Worm (Caenorhabditis elegans) whole organism, dauer: Measurements from ENCODE around the gene C34F6.7.

Experiments
- unc-62 ChIP-seq: sonication (generic microtip); optimal IDR thresholded peaks from 2 replicates; lab custom pipeline; 2017; ENCODE audit warnings: missing biosample characterization, missing genetic modification reagents, missing genetic modification characterization

Gene C34F6.7

DNA sequence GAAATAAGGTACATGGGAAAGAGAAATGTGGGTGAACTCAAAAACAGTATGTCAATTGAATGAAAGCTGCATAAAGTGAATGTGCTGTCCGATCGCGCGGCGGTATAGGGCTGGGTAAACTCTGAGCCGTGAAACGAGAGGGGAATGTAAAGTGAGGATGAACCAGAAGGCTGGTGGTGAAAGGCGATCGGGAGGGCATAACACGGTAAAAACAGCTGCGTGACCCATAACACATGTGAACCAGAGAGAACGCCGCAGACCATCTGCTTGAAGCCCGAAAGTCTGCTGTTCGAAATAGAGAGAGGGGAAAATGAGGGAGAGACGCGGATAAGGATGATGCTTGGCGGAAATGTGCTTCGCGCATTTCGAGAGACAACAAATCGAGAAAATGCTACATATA lies 4.9 kb downstream of the C34F6.7 start:
- no peak for TF ChIP-seq unc-62

DNA sequence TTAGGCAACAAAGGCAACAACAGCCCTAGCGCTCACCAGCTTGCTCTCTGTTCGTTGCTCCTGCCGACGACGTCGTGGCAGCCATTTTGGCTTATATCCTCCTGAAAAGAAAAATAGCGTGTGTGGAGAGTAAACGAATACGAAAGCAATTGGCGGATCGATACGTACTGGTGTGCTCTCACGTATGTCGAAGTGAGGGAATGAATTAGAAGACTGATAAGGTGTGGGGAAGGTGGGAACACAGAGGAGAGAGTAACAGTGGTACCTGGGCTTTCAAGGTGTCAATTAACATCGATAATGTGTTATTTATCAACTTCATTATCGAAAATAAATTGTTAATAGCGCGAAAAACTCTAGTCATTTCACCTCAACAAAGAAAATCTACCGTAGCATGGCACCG lies 6.5 kb downstream of the C34F6.7 start, which contains the start of gene C34F6.5:
TSS of gene C34F6.5 (minus strand) at position 101 of the 400 bp plus-strand sequence.
- TF ChIP-seq unc-62, result no peak

DNA sequence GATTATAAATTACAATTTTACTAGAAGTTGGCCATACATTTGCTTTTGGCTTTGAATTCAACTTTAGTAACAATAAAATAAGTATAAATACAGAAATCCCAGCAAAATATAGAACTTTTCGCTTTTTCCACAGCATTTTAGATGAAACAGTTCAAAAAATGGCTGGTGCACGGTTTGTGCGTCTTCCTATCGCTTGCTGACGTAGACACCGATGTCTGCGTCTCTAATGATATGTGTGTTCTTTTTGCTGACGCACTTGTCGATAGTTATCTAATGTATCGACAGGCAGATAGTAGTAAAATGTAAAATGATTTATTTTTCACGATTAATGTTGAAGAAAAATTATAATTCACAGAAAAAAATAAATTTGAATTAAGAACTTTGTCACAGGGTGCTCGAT lies 8.3 kb downstream of the C34F6.7 start, which contains the start of gene hst-2:
TSS of gene hst-2 (minus strand) at position 203 of the 400 bp plus-strand sequence.
- no peak for TF ChIP-seq unc-62

DNA sequence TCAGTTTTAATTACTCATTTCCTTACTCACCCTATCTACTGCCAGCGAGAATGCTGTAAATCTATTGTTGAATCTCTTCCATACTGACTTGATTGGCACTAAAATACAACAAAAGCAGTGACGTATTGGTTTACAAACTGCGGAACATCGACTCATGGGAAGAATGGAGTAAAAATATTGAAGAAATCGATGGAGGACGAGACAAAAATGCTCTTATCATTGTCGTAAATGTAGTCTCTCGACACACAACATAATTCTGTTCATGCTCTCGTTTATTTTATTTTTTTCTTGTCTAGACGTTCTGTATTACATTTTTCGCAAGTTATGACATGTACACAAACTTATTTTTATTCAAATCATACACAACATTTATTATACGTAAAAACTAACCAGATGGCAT lies 11.5 kb downstream of the C34F6.7 start, which contains the start of gene C34F6.11:
TSS of gene C34F6.11 (minus strand) at position 160 of the 400 bp plus-strand sequence.
- TF ChIP-seq unc-62, result no peak

ce11 chrX:11201165-11201564 lies 14.1 kb downstream of the C34F6.7 start, which contains the start of gene col-179:
col-179 (plus strand) TSS chrX:11201465.
- TF ChIP-seq unc-62, result no peak

DNA sequence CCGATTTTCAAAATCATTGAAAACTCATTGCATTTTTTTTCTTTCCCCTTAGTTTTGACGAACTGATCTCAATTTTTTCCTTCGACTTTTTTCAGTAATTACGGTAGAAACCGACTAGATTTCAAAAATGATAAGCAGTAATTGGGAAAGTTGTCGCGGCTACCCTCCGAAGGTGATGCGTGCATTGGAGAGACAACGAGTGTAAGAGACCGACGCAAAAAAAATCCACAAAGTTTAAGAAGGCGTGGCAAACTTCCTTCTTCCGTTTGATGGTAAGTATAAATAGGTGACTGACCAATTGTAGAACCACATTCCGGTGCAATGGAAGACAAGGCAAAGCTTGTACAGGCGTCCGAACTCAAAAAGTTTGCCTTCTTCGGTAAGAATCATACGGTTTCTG lies 16.1 kb downstream of the C34F6.7 start, which contains the start of gene col-178:
TSS of gene col-178 (plus strand) at position 301 of the 400 bp plus-strand sequence.
- no peak for TF ChIP-seq unc-62

- no peak for TF ChIP-seq unc-62
These were observed 18.5 kb downstream of the C34F6.7 start, which contains the start of gene C34F6.1 for ce11 chrX:11196741-11197140. C34F6.1 (minus strand) TSS chrX:11196841.

DNA sequence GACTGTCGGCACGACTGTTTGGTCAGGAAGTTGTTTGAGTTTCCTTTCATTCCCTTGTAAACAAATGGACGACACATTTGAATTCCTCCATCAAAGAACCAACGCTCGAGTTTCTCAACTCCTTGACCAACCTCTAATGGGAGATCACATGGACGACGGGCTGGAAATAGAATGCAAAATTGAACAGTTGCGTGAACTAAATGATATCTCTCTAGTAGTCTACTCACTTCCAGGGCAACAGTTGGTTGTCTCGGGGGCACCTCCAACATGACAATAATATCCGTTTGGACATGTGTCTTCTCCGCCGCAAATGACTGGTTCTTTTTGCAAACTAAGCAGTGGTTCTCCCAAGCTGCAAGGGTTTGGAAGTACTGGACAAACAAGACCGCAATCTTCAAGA lies 21.6 kb downstream of the C34F6.7 start:
- no peak for TF ChIP-seq unc-62

DNA sequence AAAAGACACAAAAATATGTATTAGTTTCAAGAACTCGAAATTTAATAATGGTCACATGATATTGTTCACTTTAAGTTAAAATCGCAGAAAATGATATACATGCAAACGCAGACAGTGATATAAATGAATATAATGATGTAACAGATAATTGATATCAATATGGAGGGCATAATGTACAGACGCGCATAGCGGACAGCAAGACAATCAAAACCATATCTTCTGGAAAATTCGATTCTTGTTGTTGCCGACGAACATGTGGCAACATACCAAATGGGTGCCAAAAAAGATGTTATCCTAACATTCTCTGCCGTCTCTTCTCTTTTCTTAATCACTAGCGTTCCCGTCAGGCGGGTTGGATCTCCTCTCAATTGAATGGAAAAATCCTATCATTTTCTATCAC lies 24.8 kb downstream of the C34F6.7 start:
- TF ChIP-seq unc-62, result no peak

DNA sequence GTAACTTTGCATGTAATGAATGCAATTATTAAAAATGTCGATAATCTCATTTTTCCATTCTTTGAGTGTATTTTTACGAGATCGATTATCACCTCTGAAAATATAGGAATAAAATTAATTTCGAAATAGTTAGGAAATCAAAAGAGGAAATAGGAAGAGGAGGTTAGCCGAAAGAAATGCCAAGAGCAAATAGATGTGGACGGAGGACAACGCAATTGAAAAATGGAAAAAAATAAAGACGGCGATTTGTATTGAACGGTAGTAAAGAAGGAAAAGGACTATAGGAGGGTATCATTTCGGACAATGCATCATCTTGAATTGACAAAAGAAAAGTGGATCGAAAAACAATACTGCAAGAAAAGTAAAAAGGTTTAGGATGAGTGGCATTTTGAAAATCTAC lies 25.8 kb downstream of the C34F6.7 start, which contains the start of gene F13D2.1:
TSS of gene F13D2.1 (minus strand) at position 101 of the 400 bp plus-strand sequence.
- no peak for TF ChIP-seq unc-62

DNA sequence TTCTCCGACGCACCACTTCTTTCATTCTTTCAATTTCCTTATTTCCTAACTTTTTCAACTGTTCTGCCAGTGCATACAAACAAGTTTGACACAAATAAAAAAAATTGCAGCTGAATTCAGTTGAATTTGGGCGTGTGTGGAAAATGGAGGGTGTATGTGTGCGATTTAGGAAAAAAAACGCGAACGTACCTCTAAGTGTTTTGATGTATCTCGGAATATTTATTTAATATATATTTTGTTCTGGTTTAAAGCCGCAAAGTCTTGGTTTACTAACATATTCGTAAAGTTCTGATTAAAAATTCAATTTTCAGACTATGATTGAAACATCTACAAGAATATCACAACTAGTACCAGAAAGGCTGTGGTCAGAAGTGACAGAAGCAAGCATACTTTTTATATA lies 29.8 kb downstream of the C34F6.7 start, which contains the start of gene gnrr-7:
TSS of gene gnrr-7 (plus strand) at position 301 of the 400 bp plus-strand sequence.
- no peak for TF ChIP-seq unc-62

- no peak for TF ChIP-seq unc-62
These were observed 36.7 kb downstream of the C34F6.7 start, which contains the start of gene gnrr-6 for ce11 chrX:11178599-11178998. gnrr-6 (plus strand) TSS chrX:11178899.

ce11 chrX:11162778-11163584 lies 52.3 kb downstream of the C34F6.7 start:
- no peak for TF ChIP-seq unc-62

DNA sequence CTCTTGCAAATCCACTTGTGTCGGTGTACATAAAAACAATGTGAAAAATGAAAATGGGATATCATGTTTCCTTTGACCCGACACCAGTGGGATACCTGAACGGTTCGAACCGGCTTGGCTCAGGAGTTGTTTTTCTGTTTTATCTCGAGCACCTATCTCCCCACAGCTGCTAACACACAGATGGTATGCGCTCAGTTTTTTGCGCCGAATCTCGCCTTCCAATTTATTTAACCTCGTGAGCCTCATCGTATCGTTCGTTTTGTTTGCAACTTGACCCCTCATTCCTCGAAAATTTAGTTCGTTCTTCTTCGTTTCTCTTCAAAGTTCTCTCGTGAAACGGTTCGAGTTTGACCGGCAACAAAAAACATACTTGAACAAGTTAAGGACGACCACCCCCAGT lies 54.7 kb downstream of the C34F6.7 start, which contains the start of gene C05C9.1:
TSS of gene C05C9.1 (plus strand) at position 301 of the 400 bp plus-strand sequence.
- TF ChIP-seq unc-62, result no peak
